Fruit fly (Drosophila melanogaster) whole organism, embryonic: ENCODE measurements around the gene Bhmt.

ENCODE experiments used
- ATbp ChIP-seq: fragments of 200-800 bp; sonication (Bioruptor generic); optimal IDR thresholded peaks from 2 replicates; lab custom pipeline; 2017; ENCODE audit warnings: missing biosample characterization, mild to moderate bottlenecking, missing genetic modification characterization, missing genetic modification reagents
- CG10267 ChIP-seq: fragments of 200-800 bp; sonication (Bioruptor generic); optimal IDR thresholded peaks from 2 replicates; lab custom pipeline; 2018; ENCODE audit warnings: missing biosample characterization, mild to moderate bottlenecking, missing genetic modification characterization, moderate library complexity
- CG10959 ChIP-seq: fragments of 200-800 bp; sonication (Bioruptor generic); IDR thresholded peaks from 2 replicates; pipeline ENCODE4 v1.3.6; 2022; ENCODE audit warnings: missing biosample characterization, missing genetic modification characterization
- CG10979 ChIP-seq: fragments of 200-800 bp; sonication (Bioruptor generic); optimal IDR thresholded peaks from 2 replicates; lab custom pipeline; 2018; ENCODE audit warnings: missing biosample characterization, mild to moderate bottlenecking, missing genetic modification characterization, moderate library complexity
- CG11504 ChIP-seq: fragments of 200-800 bp; sonication (Bioruptor generic); optimal IDR thresholded peaks from 3 replicates; lab custom pipeline; 2019; ENCODE audit warnings: missing biosample characterization, mild to moderate bottlenecking, missing genetic modification characterization, moderate library complexity
- CG14710 ChIP-seq: fragments of 200-800 bp; sonication (Bioruptor generic); optimal IDR thresholded peaks from 3 replicates; lab custom pipeline; 2019; ENCODE audit warnings: missing biosample characterization, mild to moderate bottlenecking, missing genetic modification characterization, moderate library complexity
- CG15601 ChIP-seq: fragments of 200-800 bp; sonication (Bioruptor generic); optimal IDR thresholded peaks from 3 replicates; lab custom pipeline; 2019; ENCODE audit warnings: missing biosample characterization, mild to moderate bottlenecking, missing genetic modification characterization, moderate library complexity
- CG16779 ChIP-seq: fragments of 200-800 bp; sonication (Bioruptor generic); IDR thresholded peaks from 2 replicates; pipeline ENCODE4 v1.3.6; 2022; ENCODE audit warnings: missing biosample characterization, missing genetic modification characterization
- CG16813 ChIP-seq: fragments of 200-800 bp; sonication (Bioruptor generic); IDR thresholded peaks from 3 replicates; pipeline ENCODE4 v1.3.6; 2022; ENCODE audit warnings: missing biosample characterization, missing genetic modification characterization; ENCODE audit not compliant: partially characterized antibody
- CG17186 ChIP-seq: fragments of 200-800 bp; sonication (Bioruptor generic); optimal IDR thresholded peaks from 3 replicates; lab custom pipeline; 2017; ENCODE audit warnings: missing biosample characterization, missing genetic modification reagents, missing genetic modification characterization
- CG17359 ChIP-seq: fragments of 200-800 bp; sonication (Bioruptor generic); optimal IDR thresholded peaks from 3 replicates; lab custom pipeline; 2018; ENCODE audit warnings: missing biosample characterization, mild to moderate bottlenecking, missing genetic modification characterization, moderate library complexity
- CG17361 ChIP-seq: fragments of 200-800 bp; sonication (Bioruptor generic); IDR thresholded peaks from 3 replicates; pipeline ENCODE4 v1.3.6; 2022; ENCODE audit warnings: missing biosample characterization, missing genetic modification characterization
- CG17829 ChIP-seq: fragments of 200-800 bp; optimal IDR thresholded peaks from 2 replicates; lab custom pipeline; 2019; ENCODE audit warnings: missing biosample characterization, mild to moderate bottlenecking, missing genetic modification characterization, moderate library complexity
- CG18262 ChIP-seq: fragments of 200-800 bp; optimal IDR thresholded peaks from 3 replicates; lab custom pipeline; 2019; ENCODE audit warnings: missing biosample characterization, mild to moderate bottlenecking, missing genetic modification characterization, moderate library complexity
- CG2678 ChIP-seq: fragments of 200-800 bp; sonication (Bioruptor generic); optimal IDR thresholded peaks from 3 replicates; lab custom pipeline; 2019; ENCODE audit warnings: missing biosample characterization, mild to moderate bottlenecking, missing genetic modification characterization, moderate library complexity
- CG2712 ChIP-seq: fragments of 200-800 bp; optimal IDR thresholded peaks from 3 replicates; lab custom pipeline; 2019; ENCODE audit warnings: missing biosample characterization, mild to moderate bottlenecking, missing genetic modification characterization, moderate library complexity
- CG30403 ChIP-seq: fragments of 200-800 bp; sonication (Bioruptor generic); optimal IDR thresholded peaks from 3 replicates; lab custom pipeline; 2016; ENCODE audit warnings: missing biosample characterization, missing genetic modification characterization
- CG31441 ChIP-seq: fragments of 200-800 bp; sonication (Bioruptor generic); IDR thresholded peaks from 2 replicates; pipeline ENCODE4 v1.3.6; 2022; ENCODE audit warnings: missing biosample characterization, missing genetic modification characterization
- CG3847 ChIP-seq: fragments of 200-800 bp; sonication (Bioruptor generic); IDR thresholded peaks from 2 replicates; pipeline ENCODE4 v1.3.6; 2022; ENCODE audit warnings: missing biosample characterization, missing genetic modification characterization
- CG6254 ChIP-seq: fragments of 200-800 bp; sonication (Bioruptor generic); optimal IDR thresholded peaks from 3 replicates; lab custom pipeline; 2017; ENCODE audit warnings: mild to moderate bottlenecking, missing biosample characterization, missing genetic modification reagents, missing genetic modification characterization
- CG7839 ChIP-seq: fragments of 200-800 bp; sonication (Bioruptor generic); optimal IDR thresholded peaks from 3 replicates; lab custom pipeline; 2018; ENCODE audit warnings: missing biosample characterization, mild to moderate bottlenecking, missing genetic modification characterization, moderate library complexity
- CG7928 ChIP-seq: fragments of 200-800 bp; sonication (Bioruptor generic); optimal IDR thresholded peaks from 2 replicates; lab custom pipeline; 2017; ENCODE audit warnings: missing biosample characterization, mild to moderate bottlenecking, missing genetic modification characterization
- CG8388 ChIP-seq: fragments of 200-800 bp; sonication (Bioruptor generic); optimal IDR thresholded peaks from 2 replicates; lab custom pipeline; 2019; ENCODE audit warnings: missing biosample characterization, mild to moderate bottlenecking, missing genetic modification characterization, moderate library complexity
- CG8765 ChIP-seq: fragments of 200-800 bp; sonication (Bioruptor generic); IDR thresholded peaks from 2 replicates; pipeline ENCODE4 v1.3.6; 2022; ENCODE audit warnings: missing biosample characterization, missing genetic modification characterization
- CG9727 ChIP-seq: fragments of 200-800 bp; sonication (Bioruptor generic); optimal IDR thresholded peaks from 3 replicates; lab custom pipeline; 2017; ENCODE audit warnings: missing biosample characterization, mild to moderate bottlenecking, missing genetic modification characterization
- D19A ChIP-seq: fragments of 200-800 bp; optimal IDR thresholded peaks from 3 replicates; lab custom pipeline; 2019; ENCODE audit warnings: missing biosample characterization, mild to moderate bottlenecking, missing genetic modification characterization, moderate library complexity
- E2f1 ChIP-seq: fragments of 200-800 bp; sonication (Bioruptor generic); IDR thresholded peaks from 2 replicates; pipeline ENCODE4 v1.3.6; 2022; ENCODE audit warnings: missing biosample characterization, missing genetic modification characterization
- HHEX ChIP-seq: fragments of 200-800 bp; sonication (Bioruptor generic); optimal IDR thresholded peaks from 3 replicates; lab custom pipeline; 2017; ENCODE audit warnings: missing biosample characterization, mild to moderate bottlenecking, missing genetic modification characterization, missing genetic modification reagents
- HLH54F ChIP-seq: fragments of 200-800 bp; sonication (Bioruptor generic); optimal IDR thresholded peaks from 3 replicates; lab custom pipeline; 2016; ENCODE audit warnings: missing biosample characterization, missing genetic modification characterization
- Opbp ChIP-seq: fragments of 200-800 bp; sonication (Bioruptor generic); IDR thresholded peaks from 3 replicates; pipeline ENCODE4 v1.3.6; 2022; ENCODE audit warnings: missing biosample characterization, missing genetic modification characterization; ENCODE audit not compliant: partially characterized antibody
- Poxn ChIP-seq: fragments of 200-800 bp; sonication (Bioruptor generic); IDR thresholded peaks from 2 replicates; pipeline ENCODE4 v1.3.6; 2022; ENCODE audit warnings: missing biosample characterization, missing genetic modification characterization
- Sox100B ChIP-seq: fragments of 200-800 bp; sonication (Bioruptor generic); optimal IDR thresholded peaks from 3 replicates; lab custom pipeline; 2018; ENCODE audit warnings: missing biosample characterization, mild to moderate bottlenecking, missing genetic modification characterization
- Spps ChIP-seq: fragments of 200-800 bp; sonication (Bioruptor generic); optimal IDR thresholded peaks from 2 replicates; lab custom pipeline; 2018; ENCODE audit warnings: missing biosample characterization, mild to moderate bottlenecking, missing genetic modification characterization
- Xrp1 ChIP-seq: fragments of 200-800 bp; sonication (Bioruptor generic); IDR thresholded peaks from 2 replicates; pipeline ENCODE4 v1.3.6; 2022; ENCODE audit warnings: missing biosample characterization, missing genetic modification characterization
- al ChIP-seq: fragments of 200-800 bp; sonication (Bioruptor generic); IDR thresholded peaks from 2 replicates; pipeline ENCODE4 v1.3.6; 2022; ENCODE audit warnings: missing biosample characterization, missing genetic modification characterization
- ato ChIP-seq: fragments of 200-800 bp; sonication (Bioruptor generic); IDR thresholded peaks from 2 replicates; pipeline ENCODE4 v1.3.6; 2022; ENCODE audit warnings: missing biosample characterization, missing genetic modification characterization; ENCODE audit not compliant: partially characterized antibody
- bigmax ChIP-seq: fragments of 200-800 bp; sonication (Bioruptor generic); optimal IDR thresholded peaks from 2 replicates; lab custom pipeline; 2018; ENCODE audit warnings: missing biosample characterization, mild to moderate bottlenecking, missing genetic modification characterization
- cad ChIP-seq: fragments of >200 bp; optimal IDR thresholded peaks from 2 replicates; lab custom pipeline; 2017; ENCODE audit warnings: missing biosample characterization, missing genetic modification characterization
- caup ChIP-seq: fragments of 200-800 bp; sonication (Bioruptor generic); optimal IDR thresholded peaks from 3 replicates; lab custom pipeline; 2017; ENCODE audit warnings: missing biosample characterization, mild to moderate bottlenecking, missing genetic modification characterization, moderate library complexity; ENCODE audit not compliant: severe bottlenecking
- dmrt99B ChIP-seq: fragments of 200-800 bp; sonication (Bioruptor generic); optimal IDR thresholded peaks from 2 replicates; lab custom pipeline; 2018; ENCODE audit warnings: missing biosample characterization, mild to moderate bottlenecking, missing genetic modification characterization, moderate library complexity
- gfzf ChIP-seq: fragments of 200-800 bp; sonication (Bioruptor generic); optimal IDR thresholded peaks from 2 replicates; lab custom pipeline; 2016; ENCODE audit warnings: missing biosample characterization, mild to moderate bottlenecking, missing genetic modification characterization, moderate library complexity
- gro ChIP-seq: fragments of 200-800 bp; sonication (Bioruptor generic); optimal IDR thresholded peaks from 2 replicates; lab custom pipeline; 2016; ENCODE audit warnings: missing biosample characterization, missing genetic modification characterization
- ken ChIP-seq: fragments of 200-800 bp; sonication (Bioruptor generic); IDR thresholded peaks from 3 replicates; pipeline ENCODE4 v1.3.6; 2022; ENCODE audit warnings: missing biosample characterization, missing genetic modification characterization
- mam ChIP-seq: fragments of 200-800 bp; sonication (Bioruptor generic); optimal IDR thresholded peaks from 3 replicates; lab custom pipeline; 2016; ENCODE audit warnings: missing biosample characterization, missing genetic modification characterization
- nerfin-1 ChIP-seq: fragments of 200-800 bp; sonication (Bioruptor generic); optimal IDR thresholded peaks from 3 replicates; lab custom pipeline; 2019; ENCODE audit warnings: missing biosample characterization, mild to moderate bottlenecking, missing genetic modification characterization, moderate library complexity
- phol ChIP-seq: fragments of 200-800 bp; sonication (Bioruptor generic); optimal IDR thresholded peaks from 3 replicates; lab custom pipeline; 2018; ENCODE audit warnings: missing biosample characterization, mild to moderate bottlenecking, missing genetic modification characterization, moderate library complexity
- run ChIP-seq: fragments of 200-800 bp; sonication (Bioruptor generic); optimal IDR thresholded peaks from 3 replicates; lab custom pipeline; 2018; ENCODE audit warnings: missing biosample characterization, mild to moderate bottlenecking, missing genetic modification characterization
- sqz ChIP-seq: fragments of 200-800 bp; sonication (Bioruptor generic); optimal IDR thresholded peaks from 3 replicates; lab custom pipeline; 2018; ENCODE audit warnings: missing biosample characterization, mild to moderate bottlenecking, missing genetic modification characterization
- stwl ChIP-seq: fragments of 200-800 bp; sonication (Bioruptor generic); optimal IDR thresholded peaks from 3 replicates; lab custom pipeline; 2018; ENCODE audit warnings: missing biosample characterization, mild to moderate bottlenecking, missing genetic modification characterization, moderate library complexity
- tap ChIP-seq: fragments of 200-800 bp; optimal IDR thresholded peaks from 3 replicates; lab custom pipeline; 2019; ENCODE audit warnings: missing biosample characterization, mild to moderate bottlenecking, missing genetic modification characterization, moderate library complexity

The Bhmt gene

dm6 chr2L:18921246-18921645, 35.9 kb downstream of the Bhmt start (continued):
- TF ChIP-seq tap (tag; lab: Kevin White, UChicago) (peak; percentile 45), mam (GFP tag; lab: Kevin White, UChicago) (no peak), caup (no peak), CG16779 (GFP tag; lab: Robert Waterston, UW) (no peak), gro (GFP tag; lab: Kevin White, UChicago) (no peak), HHEX (GFP tag; lab: Kevin White, UChicago) (no peak), Opbp (no peak), CG8765 (GFP tag; lab: Robert Waterston, UW) (peak; percentile 68; the same call in 1 of the 2 replicates), sqz (GFP tag; lab: Kevin White, UChicago) (no peak), HLH54F (GFP tag; lab: Kevin White, UChicago) (no peak), stwl (tag; lab: Kevin White, UChicago) (no peak), Spps (peak; percentile 54), ATbp (peak; percentile 28), Poxn (no peak), gfzf (GFP tag; lab: Kevin White, UChicago) (no peak), CG10959 (peak; percentile 79), CG10979 (tag; lab: Kevin White, UChicago) (peak; percentile 78), ken (GFP tag; lab: Robert Waterston, UW) (no peak), CG17359 (tag; lab: Kevin White, UChicago) (peak; percentile 44), CG30403 (peak; percentile 53)

DNA sequence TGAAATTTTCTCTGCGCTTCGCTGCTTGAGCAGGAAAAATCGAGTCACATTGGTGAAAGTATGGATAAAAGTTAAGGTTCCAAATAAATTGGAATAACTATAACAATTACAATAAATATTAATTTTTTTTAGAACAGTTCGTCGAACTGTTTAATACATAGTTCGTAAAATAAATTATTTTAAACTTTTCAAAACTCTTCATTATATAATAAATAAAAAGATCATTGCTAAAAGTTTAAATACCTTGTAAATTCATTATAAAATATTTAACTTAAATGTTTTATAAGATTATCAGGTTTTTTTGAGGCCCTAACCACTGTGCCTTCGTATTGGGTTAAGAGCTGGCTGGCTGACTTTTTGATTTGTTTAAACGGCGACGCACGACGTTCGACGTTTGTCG, 37.6 kb downstream of the Bhmt start:
- peak; percentile 3 for TF ChIP-seq CG8388 (GFP tag; lab: Kevin White, UChicago)
- TF ChIP-seq nerfin-1 (tag; lab: Kevin White, UChicago), result peak; percentile 16
- no peak for TF ChIP-seq CG17186 (GFP tag; lab: Kevin White, UChicago)
- TF ChIP-seq CG11504 (tag; lab: Kevin White, UChicago), result peak; percentile 62
- TF ChIP-seq cad (GFP tag; lab: Kevin White, UChicago), result no peak
- peak; percentile 43 for TF ChIP-seq phol
- TF ChIP-seq al (GFP tag; lab: Robert Waterston, UW), result no peak
- TF ChIP-seq CG14710, result peak; percentile 51
- no peak for TF ChIP-seq bigmax (GFP tag; lab: Kevin White, UChicago)
- TF ChIP-seq CG9727 (GFP tag; lab: Kevin White, UChicago), result peak; percentile 28
- TF ChIP-seq Spps, result peak; percentile 23
- TF ChIP-seq CG10979 (tag; lab: Kevin White, UChicago), result peak; percentile 51
- peak; percentile 18 for TF ChIP-seq D19A
- peak; percentile 70; the same call in 2 of the 3 replicates for TF ChIP-seq CG17361
- TF ChIP-seq CG7928 (GFP tag; lab: Kevin White, UChicago), result no peak
- peak; percentile 52 for TF ChIP-seq CG2678
- no peak for TF ChIP-seq E2f1 (GFP tag; lab: Robert Waterston, UW)
- peak; percentile 14 for TF ChIP-seq Sox100B (GFP tag; lab: Kevin White, UChicago)
- peak; percentile 13 for TF ChIP-seq CG15601 (tag; lab: Kevin White, UChicago)
- TF ChIP-seq CG3847 (GFP tag; lab: Robert Waterston, UW), result no peak
- peak; percentile 28 for TF ChIP-seq CG6254 (GFP tag; lab: Kevin White, UChicago)
- peak; percentile 77 for TF ChIP-seq CG18262 (tag; lab: Kevin White, UChicago)
- TF ChIP-seq CG7839 (tag; lab: Kevin White, UChicago), result peak; percentile 33
- TF ChIP-seq CG17829 (tag; lab: Kevin White, UChicago), result peak; percentile 65
- TF ChIP-seq CG16813 (GFP tag; lab: Robert Waterston, UW), result no peak
- TF ChIP-seq dmrt99B (tag; lab: Kevin White, UChicago), result peak; percentile 35
- no peak for TF ChIP-seq run (tag; lab: Kevin White, UChicago)
- no peak for TF ChIP-seq ato
- peak; percentile 73 for TF ChIP-seq CG31441 (GFP tag; lab: Robert Waterston, UW)
- peak; percentile 79 for TF ChIP-seq CG2712 (tag; lab: Kevin White, UChicago)
- peak; percentile 53; the same call in 1 of the 2 replicates for TF ChIP-seq Xrp1
- TF ChIP-seq CG10267, result peak; percentile 36
